Worm (Caenorhabditis elegans) whole organism, late embryonic: ENCODE measurements around the gene mth-1.

Source experiments
- C08G9.2 ChIP-seq: sonication (generic microtip); optimal IDR thresholded peaks from 2 replicates; lab custom pipeline; 2016; ENCODE audit warnings: mild to moderate bottlenecking, missing genetic modification characterization, moderate library complexity, missing compliant biosample characterization
- C38D4.7 ChIP-seq: fragments of 200-800 bp; sonication (Bioruptor generic); optimal IDR thresholded peaks from 2 replicates; lab custom pipeline; 2018; ENCODE audit warnings: mild to moderate bottlenecking, missing genetic modification characterization, moderate library complexity, missing compliant biosample characterization
- F13H6.1 ChIP-seq: sonication (generic microtip); optimal IDR thresholded peaks from 2 replicates; lab custom pipeline; 2016; ENCODE audit warnings: missing genetic modification characterization, missing compliant biosample characterization
- K02D7.2 ChIP-seq: sonication (generic microtip); optimal IDR thresholded peaks from 2 replicates; lab custom pipeline; 2017; ENCODE audit warnings: mild to moderate bottlenecking, missing genetic modification characterization, missing compliant biosample characterization
- ahr-1 ChIP-seq: sonication (generic microtip); optimal IDR thresholded peaks from 2 replicates; lab custom pipeline; 2016; ENCODE audit warnings: missing genetic modification characterization, missing compliant biosample characterization
- ama-1 ChIP-seq: fragments of 150-350 bp; optimal IDR thresholded peaks from 2 replicates; lab custom pipeline; 2014
- ceh-14 ChIP-seq: sonication (generic microtip); optimal IDR thresholded peaks from 2 replicates; lab custom pipeline; 2016; ENCODE audit warnings: missing genotype, missing genetic modification characterization, missing compliant biosample characterization
- ceh-18 ChIP-seq: sonication (generic microtip); optimal IDR thresholded peaks from 2 replicates; lab custom pipeline; 2016; ENCODE audit warnings: missing genetic modification characterization, missing compliant biosample characterization
- ceh-19 ChIP-seq: fragments of 200-800 bp; sonication (Bioruptor generic); optimal IDR thresholded peaks from 2 replicates; lab custom pipeline; 2018; ENCODE audit warnings: mild to moderate bottlenecking, missing genetic modification characterization, missing compliant biosample characterization
- ceh-2 ChIP-seq: sonication (generic microtip); optimal IDR thresholded peaks from 2 replicates; lab custom pipeline; 2016; ENCODE audit warnings: missing genotype, missing genetic modification characterization, missing compliant biosample characterization
- ceh-24 ChIP-seq: sonication (generic microtip); optimal IDR thresholded peaks from 2 replicates; lab custom pipeline; 2016; ENCODE audit warnings: mild to moderate bottlenecking, missing genetic modification characterization, missing compliant biosample characterization
- ceh-31 ChIP-seq: sonication (generic microtip); optimal IDR thresholded peaks from 2 replicates; lab custom pipeline; 2016; ENCODE audit warnings: missing genetic modification characterization, missing compliant biosample characterization
- ceh-34 ChIP-seq: sonication (generic microtip); optimal IDR thresholded peaks from 2 replicates; lab custom pipeline; 2016; ENCODE audit warnings: mild to moderate bottlenecking, missing genetic modification characterization, missing compliant biosample characterization
- ceh-48 ChIP-seq: sonication (generic microtip); optimal IDR thresholded peaks from 2 replicates; lab custom pipeline; 2016; ENCODE audit warnings: missing genetic modification characterization, inconsistent platforms, missing compliant biosample characterization
- ceh-9 ChIP-seq: sonication (generic microtip); optimal IDR thresholded peaks from 2 replicates; lab custom pipeline; 2016; ENCODE audit warnings: mild to moderate bottlenecking, missing genetic modification characterization, inconsistent platforms, missing compliant biosample characterization
- che-1 ChIP-seq: sonication (generic microtip); optimal IDR thresholded peaks from 2 replicates; lab custom pipeline; 2016; ENCODE audit warnings: mild to moderate bottlenecking, missing genetic modification characterization, missing compliant biosample characterization
- dmd-4 ChIP-seq: sonication (generic microtip); optimal IDR thresholded peaks from 2 replicates; lab custom pipeline; 2016; ENCODE audit warnings: borderline replicate concordance, missing genetic modification characterization, missing compliant biosample characterization
- dve-1 ChIP-seq: sonication (generic microtip); optimal IDR thresholded peaks from 2 replicates; lab custom pipeline; 2017; ENCODE audit warnings: antibody characterized with exemption, mild to moderate bottlenecking, missing genetic modification characterization, missing compliant biosample characterization
- elt-2 ChIP-seq: sonication (generic microtip); optimal IDR thresholded peaks from 2 replicates; lab custom pipeline; 2016; ENCODE audit warnings: missing genetic modification reagents, missing genetic modification characterization, missing compliant biosample characterization
- ets-4 ChIP-seq: sonication (generic microtip); optimal IDR thresholded peaks from 2 replicates; lab custom pipeline; 2016; ENCODE audit warnings: missing genetic modification characterization, missing compliant biosample characterization
- fkh-10 ChIP-seq: fragments of 150-350 bp; optimal IDR thresholded peaks from 2 replicates; lab custom pipeline; 2014; ENCODE audit warnings: missing biosample characterization, missing genetic modification reagents, missing genetic modification characterization
- gmeb-2 ChIP-seq: sonication (generic microtip); optimal IDR thresholded peaks from 2 replicates; lab custom pipeline; 2016; ENCODE audit warnings: missing genetic modification characterization, inconsistent platforms, missing compliant biosample characterization
- hlh-30 ChIP-seq: sonication (generic microtip); optimal IDR thresholded peaks from 2 replicates; lab custom pipeline; 2017; ENCODE audit warnings: antibody characterized with exemption, missing genetic modification characterization, missing compliant biosample characterization; ENCODE audit not compliant: insufficient read depth
- hlh-6 ChIP-seq: sonication (generic microtip); optimal IDR thresholded peaks from 2 replicates; lab custom pipeline; 2016; ENCODE audit warnings: missing genotype, missing genetic modification characterization, missing compliant biosample characterization
- hlh-8 ChIP-seq: sonication (generic microtip); optimal IDR thresholded peaks from 2 replicates; lab custom pipeline; 2016; ENCODE audit warnings: missing genotype, missing genetic modification characterization, missing compliant biosample characterization
- lim-6 ChIP-seq: sonication (generic microtip); optimal IDR thresholded peaks from 2 replicates; lab custom pipeline; 2016; ENCODE audit warnings: missing genetic modification characterization, missing compliant biosample characterization
- lin-11 ChIP-seq: fragments of 200-800 bp; sonication (Bioruptor generic); optimal IDR thresholded peaks from 2 replicates; lab custom pipeline; 2018; ENCODE audit warnings: mild to moderate bottlenecking, missing genetic modification characterization, missing compliant biosample characterization
- madf-2 ChIP-seq: sonication (generic microtip); optimal IDR thresholded peaks from 2 replicates; lab custom pipeline; 2017; ENCODE audit warnings: missing genetic modification characterization, missing compliant biosample characterization
- pat-9 ChIP-seq: fragments of 200-800 bp; sonication (Bioruptor generic); optimal IDR thresholded peaks from 2 replicates; lab custom pipeline; 2018; ENCODE audit warnings: mild to moderate bottlenecking, missing genetic modification characterization, moderate library complexity, missing compliant biosample characterization
- pax-1 ChIP-seq: fragments of 150-350 bp; optimal IDR thresholded peaks from 2 replicates; lab custom pipeline; 2014; ENCODE audit warnings: missing biosample characterization, missing genetic modification characterization
- pha-2 ChIP-seq: sonication (generic microtip); optimal IDR thresholded peaks from 2 replicates; lab custom pipeline; 2017; ENCODE audit warnings: mild to moderate bottlenecking, missing genetic modification characterization, missing compliant biosample characterization
- pha-4 ChIP-seq: fragments of 150-350 bp; optimal IDR thresholded peaks from 2 replicates; lab custom pipeline; 2018; ENCODE audit warnings: missing biosample characterization, missing genetic modification reagents, missing genetic modification characterization
- pqm-1 ChIP-seq: sonication (generic microtip); optimal IDR thresholded peaks from 2 replicates; lab custom pipeline; 2016; ENCODE audit warnings: missing genetic modification characterization, missing compliant biosample characterization
- pros-1 ChIP-seq: fragments of 150-350 bp; optimal IDR thresholded peaks from 2 replicates; lab custom pipeline; 2014; ENCODE audit warnings: missing biosample characterization, missing genetic modification reagents, missing genetic modification characterization
- sox-2 ChIP-seq: fragments of 200-800 bp; sonication (Bioruptor generic); IDR thresholded peaks from 2 replicates; pipeline ENCODE4 v1.3.6; 2022; ENCODE audit warnings: missing genetic modification reagents, missing genetic modification characterization, missing compliant biosample characterization
- sox-4 ChIP-seq: sonication (generic microtip); optimal IDR thresholded peaks from 2 replicates; lab custom pipeline; 2017; ENCODE audit warnings: mild to moderate bottlenecking, missing genetic modification characterization, inconsistent platforms, missing compliant biosample characterization
- syd-9 ChIP-seq: sonication (generic microtip); optimal IDR thresholded peaks from 2 replicates; lab custom pipeline; 2016; ENCODE audit warnings: mild to moderate bottlenecking, missing genetic modification characterization, moderate library complexity, missing compliant biosample characterization
- tbx-7 ChIP-seq: sonication (generic microtip); optimal IDR thresholded peaks from 2 replicates; lab custom pipeline; 2016; ENCODE audit warnings: missing genotype, missing genetic modification characterization, missing compliant biosample characterization
- ttx-3 ChIP-seq: sonication (generic microtip); optimal IDR thresholded peaks from 2 replicates; lab custom pipeline; 2016; ENCODE audit warnings: missing genetic modification reagents, missing genetic modification characterization, missing compliant biosample characterization
- unc-86 ChIP-seq: sonication (generic microtip); optimal IDR thresholded peaks from 2 replicates; lab custom pipeline; 2016; ENCODE audit warnings: missing genetic modification characterization, missing compliant biosample characterization
- zip-5 ChIP-seq: sonication (generic microtip); optimal IDR thresholded peaks from 2 replicates; lab custom pipeline; 2016; ENCODE audit warnings: missing genetic modification characterization, missing compliant biosample characterization
- ztf-16 ChIP-seq: sonication (generic microtip); optimal IDR thresholded peaks from 2 replicates; lab custom pipeline; 2017; ENCODE audit warnings: missing genetic modification characterization, missing compliant biosample characterization

The mth-1 gene

DNA sequence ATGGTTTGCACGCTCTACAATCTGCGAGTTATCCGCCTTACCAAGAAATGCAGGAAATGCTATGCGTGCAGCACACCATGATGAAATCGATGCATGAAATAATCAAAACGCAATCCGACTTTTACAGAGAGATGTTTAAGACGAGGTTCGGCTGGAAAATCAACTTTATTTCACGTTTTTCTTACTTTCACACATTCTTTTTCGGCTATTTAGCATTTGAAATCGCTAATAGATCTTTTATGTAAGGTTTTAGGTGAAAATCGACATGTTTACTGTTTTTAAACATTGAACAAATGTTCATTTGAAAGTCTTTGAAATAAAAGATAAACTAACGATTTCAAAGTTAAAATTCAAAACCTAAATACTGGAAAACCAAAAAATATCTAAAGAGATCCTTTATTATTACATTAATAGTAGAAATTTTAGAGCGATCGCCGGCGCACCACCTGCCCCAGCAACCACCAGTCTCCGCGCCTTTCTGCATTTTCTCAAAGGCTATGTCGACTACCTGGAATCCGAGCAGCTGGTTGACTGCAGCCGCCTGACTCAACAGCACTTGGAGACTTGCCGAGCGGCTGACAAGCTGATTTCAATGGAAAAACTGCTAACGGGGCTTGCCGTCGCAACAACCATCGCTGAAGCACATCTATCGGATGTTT is 24.7 kb upstream of the mth-1 start:
- TF ChIP-seq ceh-2 (tag; lab: Kevin White, UChicago) (no peak), lin-11 (tag; lab: Kevin White, UChicago) (no peak), dve-1 (no peak), hlh-30 (tag; lab: Kevin White, UChicago) (no peak), ceh-34 (tag; lab: Kevin White, UChicago) (no peak), K02D7.2 (tag; lab: Kevin White, UChicago) (no peak), ceh-18 (tag; lab: Kevin White, UChicago) (no peak), sox-4 (no peak)

DNA sequence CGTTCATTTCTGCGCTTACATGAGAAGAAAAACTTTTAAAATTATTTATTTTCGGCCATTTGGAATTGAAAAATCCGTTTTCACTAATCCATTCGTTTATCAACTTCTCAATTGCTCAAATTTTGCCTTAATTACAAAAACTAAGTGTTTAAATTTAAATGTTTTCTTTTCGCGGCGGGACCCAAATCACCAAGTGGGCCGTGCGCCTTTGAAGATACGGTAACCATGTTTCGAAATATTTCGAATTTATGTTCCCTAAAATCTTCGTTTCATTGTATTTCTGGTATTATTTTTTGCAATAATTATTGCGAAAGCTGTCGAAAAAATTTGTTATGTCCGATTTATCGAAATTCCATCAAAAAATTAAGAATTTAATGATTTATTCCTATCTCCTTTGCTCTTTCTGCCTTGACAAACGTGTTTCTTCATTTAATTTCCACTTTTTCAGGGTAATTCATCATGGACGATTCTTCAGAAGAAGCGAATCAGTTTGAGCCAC is 23.1 kb upstream of the mth-1 start, which contains the start of gene C16A11.4:
C16A11.4 (plus strand) TSS at position 449 of the 499 bp plus-strand sequence.
- TF ChIP-seq pax-1 (tag; lab: Kevin White, UChicago) (no peak), ttx-3 (tag; lab: Kevin White, UChicago) (no peak), syd-9 (tag; lab: Kevin White, UChicago) (no peak), C08G9.2 (tag; lab: Kevin White, UChicago) (no peak), fkh-10 (no peak), gmeb-2 (tag; lab: Kevin White, UChicago) (no peak), ceh-31 (tag; lab: Kevin White, UChicago) (no peak), che-1 (tag; lab: Kevin White, UChicago) (no peak), sox-2 (GFP tag; lab: Robert Waterston, UW) (no peak), F13H6.1 (no peak), K02D7.2 (tag; lab: Kevin White, UChicago) (no peak), unc-86 (tag; lab: Kevin White, UChicago) (no peak), ahr-1 (no peak), C38D4.7 (GFP tag; lab: Kevin White, UChicago) (no peak), ceh-14 (tag; lab: Kevin White, UChicago) (no peak), tbx-7 (tag; lab: Kevin White, UChicago) (no peak), ceh-9 (no peak)

DNA sequence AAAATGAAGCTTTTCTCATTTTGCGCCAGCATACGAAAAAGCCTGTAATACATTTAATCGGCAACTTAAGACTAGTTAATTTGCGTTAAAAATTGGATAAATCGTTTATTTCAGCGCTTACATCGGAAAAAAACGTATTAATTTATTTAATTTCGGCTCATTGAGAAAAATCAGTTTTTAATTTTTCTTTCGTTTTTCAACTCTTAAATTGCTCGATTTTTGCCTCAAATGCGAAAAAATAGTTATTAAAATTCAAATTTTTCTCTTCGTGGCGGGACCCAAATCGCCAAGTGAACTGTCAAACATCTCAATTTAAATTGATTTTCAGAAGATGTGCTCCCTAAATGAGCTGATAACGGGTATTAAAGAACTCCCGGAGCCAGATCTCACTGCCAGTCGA is 19.4 kb upstream of the mth-1 start, which contains the start of gene C16A11.5:
C16A11.5 (plus strand) TSS at position 323 of the 400 bp plus-strand sequence.
- TF ChIP-seq dve-1 (no peak), K02D7.2 (tag; lab: Kevin White, UChicago) (no peak), ttx-3 (tag; lab: Kevin White, UChicago) (no peak), hlh-6 (no peak), ztf-16 (tag; lab: Kevin White, UChicago) (no peak), C08G9.2 (tag; lab: Kevin White, UChicago) (no peak), madf-2 (tag; lab: Kevin White, UChicago) (no peak), pros-1 (tag; lab: Kevin White, UChicago) (no peak), zip-5 (tag; lab: Kevin White, UChicago) (no peak), ceh-48 (tag; lab: Kevin White, UChicago) (no peak), pqm-1 (tag; lab: Kevin White, UChicago) (no peak)

DNA sequence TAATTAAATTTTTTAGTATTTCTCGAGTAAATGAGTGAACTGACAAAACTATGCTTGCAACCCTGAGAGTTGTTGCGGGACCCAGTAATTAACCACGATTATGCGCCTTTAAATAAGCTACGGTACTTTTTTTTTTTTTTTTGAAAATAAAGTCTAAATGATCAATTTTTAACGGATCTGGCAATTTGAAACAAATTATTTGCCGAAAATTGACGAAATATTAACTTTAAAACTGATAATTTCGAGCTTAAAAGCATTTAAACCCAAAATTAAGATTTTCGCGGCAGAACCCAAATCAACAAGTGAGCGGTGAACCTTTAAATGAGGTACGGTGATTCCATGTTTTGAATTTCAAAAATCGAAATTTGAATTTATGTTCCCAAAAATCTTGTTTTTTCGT is 18.9 kb upstream of the mth-1 start:
- TF ChIP-seq pha-4 (tag; lab: Kevin White, UChicago) (no peak), lim-6 (tag; lab: Kevin White, UChicago) (no peak)

DNA sequence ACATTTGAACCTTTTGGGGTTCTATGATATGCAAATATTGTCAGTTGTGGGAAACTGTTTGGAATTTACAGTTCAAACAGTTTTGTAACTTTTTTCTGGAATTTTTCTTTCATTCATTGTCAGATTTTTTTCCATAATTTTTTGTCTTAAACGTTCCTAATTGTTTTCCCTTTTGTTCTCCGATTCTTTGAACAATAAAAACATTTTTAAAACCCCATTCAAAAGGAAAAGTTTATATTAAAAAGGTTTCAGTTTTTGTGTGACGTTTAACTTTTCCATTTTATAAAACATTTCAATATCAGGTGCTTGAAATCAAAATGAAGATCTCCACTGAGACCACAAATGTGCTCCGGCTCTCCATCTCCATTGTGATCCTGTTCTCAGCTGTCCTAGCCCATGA is 15.5 kb upstream of the mth-1 start, which contains the start of gene F31D5.1:
F31D5.1 (plus strand) TSS at position 301 of the 400 bp plus-strand sequence.
- TF ChIP-seq hlh-8 (no peak), dmd-4 (tag; lab: Kevin White, UChicago) (no peak), C38D4.7 (GFP tag; lab: Kevin White, UChicago) (no peak), dve-1 (no peak), ceh-19 (GFP tag; lab: Kevin White, UChicago) (no peak), ets-4 (no peak), ama-1 (no peak), ceh-34 (tag; lab: Kevin White, UChicago) (no peak), ceh-24 (tag; lab: Kevin White, UChicago) (no peak), elt-2 (no peak), madf-2 (tag; lab: Kevin White, UChicago) (no peak), pha-2 (tag; lab: Kevin White, UChicago) (no peak), pat-9 (tag; lab: Kevin White, UChicago) (no peak)
- TF ChIP-seq, all 69 proteins: peak for 0
